Worm (Caenorhabditis elegans) whole organism, L2 larva: ENCODE measurements around the gene K06B4.4.

ENCODE experiments used
- C34F6.9 ChIP-seq: fragments of 150-350 bp; optimal IDR thresholded peaks from 2 replicates; lab custom pipeline; 2014; ENCODE audit warnings: missing biosample characterization, missing genetic modification characterization
- F13H6.1 ChIP-seq: sonication (generic microtip); optimal IDR thresholded peaks from 2 replicates; lab custom pipeline; 2016; ENCODE audit warnings: missing genetic modification characterization, missing compliant biosample characterization
- R02D3.7 ChIP-seq: fragments of 150-350 bp; optimal IDR thresholded peaks from 2 replicates; lab custom pipeline; 2014; ENCODE audit warnings: missing biosample characterization, missing genetic modification characterization
- Y55F3AM.14 ChIP-seq: fragments of 200-800 bp; sonication (Bioruptor generic); optimal IDR thresholded peaks from 2 replicates; lab custom pipeline; 2018; ENCODE audit warnings: mild to moderate bottlenecking, missing genetic modification characterization, missing compliant biosample characterization
- ZK546.5 ChIP-seq: sonication (generic microtip); optimal IDR thresholded peaks from 2 replicates; lab custom pipeline; 2017; ENCODE audit warnings: missing biosample characterization, missing genetic modification characterization
- alr-1 ChIP-seq: fragments of 150-350 bp; optimal IDR thresholded peaks from 2 replicates; lab custom pipeline; 2014; ENCODE audit warnings: missing biosample characterization, missing genetic modification characterization
- aly-2 ChIP-seq: fragments of 150-350 bp; optimal IDR thresholded peaks from 2 replicates; lab custom pipeline; 2014; ENCODE audit warnings: missing biosample characterization, missing genetic modification characterization
- ama-1 ChIP-seq: fragments of 150-350 bp; optimal IDR thresholded peaks from 2 replicates; lab custom pipeline; 2018; ENCODE audit warnings: inconsistent platforms
- blmp-1 ChIP-seq: sonication (generic microtip); optimal IDR thresholded peaks from 2 replicates; lab custom pipeline; 2017; ENCODE audit warnings: missing genetic modification characterization, mild to moderate bottlenecking, missing compliant biosample characterization, antibody characterized with exemption, moderate library complexity; ENCODE audit not compliant: insufficient read depth
- ceh-16 ChIP-seq: fragments of 150-350 bp; optimal IDR thresholded peaks from 2 replicates; lab custom pipeline; 2014; ENCODE audit warnings: missing biosample characterization, missing genetic modification characterization
- ceh-82 ChIP-seq: fragments of 150-350 bp; optimal IDR thresholded peaks from 2 replicates; lab custom pipeline; 2014; ENCODE audit warnings: missing biosample characterization, missing genetic modification characterization
- crh-2 ChIP-seq: sonication (generic microtip); optimal IDR thresholded peaks from 2 replicates; lab custom pipeline; 2017; ENCODE audit warnings: missing biosample characterization, missing genetic modification characterization
- dmd-4 ChIP-seq: sonication (generic microtip); optimal IDR thresholded peaks from 2 replicates; lab custom pipeline; 2017; ENCODE audit warnings: missing biosample characterization, missing genetic modification characterization
- egl-27 ChIP-seq: sonication (generic microtip); optimal IDR thresholded peaks from 3 replicates; lab custom pipeline; 2017; ENCODE audit warnings: missing biosample characterization, missing genetic modification reagents, missing genetic modification characterization
- elt-1 ChIP-seq: fragments of 150-350 bp; optimal IDR thresholded peaks from 2 replicates; lab custom pipeline; 2014; ENCODE audit warnings: missing biosample characterization, missing genetic modification characterization
- elt-3 ChIP-seq: sonication (generic microtip); optimal IDR thresholded peaks from 2 replicates; lab custom pipeline; 2017; ENCODE audit warnings: missing biosample characterization, missing genetic modification characterization
- fos-1 ChIP-seq: fragments of 150-350 bp; optimal IDR thresholded peaks from 2 replicates; lab custom pipeline; 2014; ENCODE audit warnings: missing biosample characterization, missing genetic modification characterization
- gmeb-1 ChIP-seq: fragments of 150-350 bp; optimal IDR thresholded peaks from 2 replicates; lab custom pipeline; 2014; ENCODE audit warnings: missing biosample characterization, missing genetic modification characterization
- lin-11 ChIP-seq: fragments of 150-350 bp; sonication (generic microtip); optimal IDR thresholded peaks from 2 replicates; lab custom pipeline; 2014; ENCODE audit warnings: missing biosample characterization, missing genetic modification characterization, inconsistent platforms, mixed read lengths
- lin-13 ChIP-seq: fragments of 150-350 bp; optimal IDR thresholded peaks from 2 replicates; lab custom pipeline; 2014; ENCODE audit warnings: missing biosample characterization, missing genetic modification reagents, missing genetic modification characterization
- lin-39 ChIP-seq: fragments of 150-350 bp; optimal IDR thresholded peaks from 2 replicates; lab custom pipeline; 2014; ENCODE audit warnings: missing biosample characterization, missing genetic modification reagents, missing genetic modification characterization
- lsy-2 ChIP-seq, 2 experiments: fragments of 150-350 bp in 1 of 2; sonication (generic microtip) in 1 of 2; optimal IDR thresholded peaks; 2 replicates each; lab custom pipeline; 2014 to 2017; ENCODE audit warnings: missing biosample characterization in 2 of 2, missing genetic modification characterization in 2 of 2
- mab-5 ChIP-seq: fragments of 150-350 bp; optimal IDR thresholded peaks from 2 replicates; lab custom pipeline; 2014; ENCODE audit warnings: missing biosample characterization, missing genetic modification characterization
- mbf-1 ChIP-seq: sonication (generic microtip); optimal IDR thresholded peaks from 2 replicates; lab custom pipeline; 2017; ENCODE audit warnings: missing biosample characterization, missing genetic modification characterization
- mdl-1 ChIP-seq, 2 experiments: fragments of 150-350 bp in 1 of 2; sonication (generic microtip) in 1 of 2; optimal IDR thresholded peaks; 2 replicates each; lab custom pipeline; 2017; ENCODE audit warnings: missing biosample characterization in 2 of 2, missing genetic modification characterization in 2 of 2
- nhr-10 ChIP-seq: sonication (generic microtip); optimal IDR thresholded peaks from 2 replicates; lab custom pipeline; 2017; ENCODE audit warnings: missing biosample characterization, missing genetic modification characterization
- nhr-11 ChIP-seq: fragments of 150-350 bp; optimal IDR thresholded peaks from 2 replicates; lab custom pipeline; 2014; ENCODE audit warnings: missing biosample characterization, missing genetic modification characterization
- nhr-12 ChIP-seq: fragments of 150-350 bp; optimal IDR thresholded peaks from 2 replicates; lab custom pipeline; 2014; ENCODE audit warnings: missing biosample characterization, missing genetic modification characterization
- nhr-129 ChIP-seq: fragments of 150-350 bp; optimal IDR thresholded peaks from 2 replicates; lab custom pipeline; 2014; ENCODE audit warnings: missing biosample characterization, missing genetic modification characterization
- nhr-21 ChIP-seq: fragments of 150-350 bp; optimal IDR thresholded peaks from 2 replicates; lab custom pipeline; 2014; ENCODE audit warnings: missing biosample characterization, missing genetic modification characterization
- nhr-23 ChIP-seq: fragments of 150-350 bp; optimal IDR thresholded peaks from 2 replicates; lab custom pipeline; 2014; ENCODE audit warnings: missing biosample characterization, missing genetic modification reagents, missing genetic modification characterization
- nhr-237 ChIP-seq: fragments of 150-350 bp; optimal IDR thresholded peaks from 2 replicates; lab custom pipeline; 2014; ENCODE audit warnings: missing biosample characterization, missing genetic modification characterization
- nhr-25 ChIP-seq: fragments of 150-350 bp; sonication (generic microtip); optimal IDR thresholded peaks from 3 replicates; lab custom pipeline; 2014; ENCODE audit warnings: missing biosample characterization, missing genetic modification characterization
- nhr-6 ChIP-seq: fragments of 150-350 bp; optimal IDR thresholded peaks from 2 replicates; lab custom pipeline; 2014; ENCODE audit warnings: missing biosample characterization, missing genetic modification characterization
- nhr-77 ChIP-seq: fragments of 150-350 bp; optimal IDR thresholded peaks from 2 replicates; lab custom pipeline; 2014; ENCODE audit warnings: missing biosample characterization, missing genetic modification characterization
- peb-1 ChIP-seq: fragments of 150-350 bp; optimal IDR thresholded peaks from 2 replicates; lab custom pipeline; 2014; ENCODE audit warnings: missing biosample characterization, missing genetic modification characterization
- sem-4 ChIP-seq: fragments of 150-350 bp; optimal IDR thresholded peaks from 2 replicates; lab custom pipeline; 2014; ENCODE audit warnings: missing biosample characterization, missing genetic modification reagents, missing genetic modification characterization
- skn-1 ChIP-seq: sonication (generic microtip); optimal IDR thresholded peaks from 2 replicates; lab custom pipeline; 2017; ENCODE audit warnings: missing biosample characterization, missing genetic modification characterization
- sma-3 ChIP-seq: sonication (generic microtip); optimal IDR thresholded peaks from 2 replicates; lab custom pipeline; 2016; ENCODE audit warnings: missing genetic modification reagents, missing genetic modification characterization, missing compliant biosample characterization
- sma-9 ChIP-seq, 2 experiments: fragments of 150-350 bp in 1 of 2; sonication (generic microtip) in 1 of 2; optimal IDR thresholded peaks; 2 replicates each; lab custom pipeline; 2014 to 2016; ENCODE audit warnings: missing genetic modification characterization in 2 of 2, mild to moderate bottlenecking in 1 of 2, missing biosample characterization in 1 of 2, missing compliant biosample characterization in 1 of 2, missing genetic modification reagents in 1 of 2, moderate library complexity in 1 of 2
- snpc-4 ChIP-seq: fragments of 150-350 bp; optimal IDR thresholded peaks from 2 replicates; lab custom pipeline; 2014; ENCODE audit warnings: missing biosample characterization, missing genetic modification characterization
- unc-39 ChIP-seq: fragments of 150-350 bp; optimal IDR thresholded peaks from 2 replicates; lab custom pipeline; 2014; ENCODE audit warnings: missing biosample characterization, missing genetic modification characterization
- unc-55 ChIP-seq: fragments of 150-350 bp; sonication (generic microtip); optimal IDR thresholded peaks from 3 replicates; lab custom pipeline; 2014; ENCODE audit warnings: missing biosample characterization, missing genetic modification reagents, missing genetic modification characterization
- unc-62 ChIP-seq: fragments of 150-350 bp; optimal IDR thresholded peaks from 2 replicates; lab custom pipeline; 2014; ENCODE audit warnings: missing biosample characterization, missing genetic modification reagents, missing genetic modification characterization
- zag-1 ChIP-seq: fragments of 150-350 bp; optimal IDR thresholded peaks from 2 replicates; lab custom pipeline; 2014; ENCODE audit warnings: missing biosample characterization, missing genetic modification characterization
- ztf-1 ChIP-seq: fragments of 200-800 bp; sonication (Bioruptor generic); conservative IDR thresholded peaks from 2 replicates; pipeline ENCODE4 v1.3.6; 2022; ENCODE audit warnings: missing genetic modification characterization, missing compliant biosample characterization
- ztf-11 ChIP-seq: sonication (generic microtip); optimal IDR thresholded peaks from 2 replicates; lab custom pipeline; 2017; ENCODE audit warnings: missing biosample characterization, missing genetic modification characterization
- ztf-4 ChIP-seq: fragments of 150-350 bp; optimal IDR thresholded peaks from 2 replicates; lab custom pipeline; 2014; ENCODE audit warnings: missing biosample characterization, missing genetic modification characterization

Gene K06B4.4

DNA sequence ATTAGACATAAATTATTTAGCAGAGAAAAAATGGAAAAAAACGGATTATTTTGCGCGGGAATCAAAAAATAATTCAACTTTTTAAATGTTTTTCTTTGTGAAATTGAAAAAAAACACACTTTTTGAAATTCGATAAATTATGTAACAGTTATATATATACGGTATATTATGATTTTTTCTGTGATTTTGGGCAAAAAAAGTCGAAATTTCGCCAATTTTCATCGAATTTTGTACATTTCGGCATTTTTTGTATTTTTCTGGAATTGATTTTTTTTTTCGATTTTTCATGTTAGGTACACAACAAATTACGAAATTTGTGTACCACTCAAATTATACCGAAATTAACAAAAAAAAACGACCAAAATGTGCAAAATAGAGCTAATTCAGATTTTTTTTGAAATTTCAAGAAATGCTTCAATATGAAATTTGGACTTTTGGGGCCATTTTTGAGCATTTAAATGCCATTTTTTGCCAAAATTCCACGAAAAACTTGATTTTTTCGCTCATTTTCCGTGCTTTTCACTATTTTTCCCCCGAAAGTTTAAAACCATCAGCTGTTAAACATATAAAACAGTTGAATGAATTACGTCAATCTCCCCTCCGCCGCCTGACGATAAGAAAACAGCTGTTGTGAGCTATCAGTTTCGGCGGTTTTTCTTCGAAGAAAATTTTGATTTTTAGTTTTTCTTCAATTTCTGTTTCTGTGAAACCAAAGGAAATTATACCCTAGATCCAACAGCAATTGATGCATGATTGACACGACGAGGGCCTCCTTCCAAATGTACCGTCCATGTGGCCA lies 10.5 kb upstream of the K06B4.4 start:
- no peak for TF ChIP-seq C34F6.9 (tag; lab: Kevin White, UChicago)
- peak; percentile 11 for TF ChIP-seq F13H6.1 (tag; lab: Kevin White, UChicago)
- no peak for TF ChIP-seq ztf-11 (tag; lab: Kevin White, UChicago)
- no peak for TF ChIP-seq ama-1 (lab: Kevin White, UChicago)
- TF ChIP-seq skn-1 (tag; lab: Kevin White, UChicago) = no peak
- no peak for TF ChIP-seq elt-1 (tag; lab: Kevin White, UChicago)
- TF ChIP-seq lin-11 (tag; lab: Kevin White, UChicago) = no peak

- TF ChIP-seq snpc-4 (tag; lab: Kevin White, UChicago) = no peak
- TF ChIP-seq nhr-10 (tag; lab: Kevin White, UChicago) = no peak
- TF ChIP-seq mab-5 (tag; lab: Kevin White, UChicago) = no peak
- TF ChIP-seq zag-1 (tag; lab: Kevin White, UChicago) = no peak
- TF ChIP-seq nhr-25 (tag; lab: Kevin White, UChicago) = peak; percentile 96
- no peak for TF ChIP-seq unc-62 (GFP tag; lab: Kevin White, UChicago)
- TF ChIP-seq elt-3 (tag; lab: Kevin White, UChicago) = no peak
- no peak for TF ChIP-seq nhr-237 (tag; lab: Kevin White, UChicago)
- TF ChIP-seq lin-39 (tag; lab: Kevin White, UChicago) = no peak
- TF ChIP-seq aly-2 (tag; lab: Kevin White, UChicago) = no peak
- no peak for TF ChIP-seq lsy-2 (tag; optimal IDR thresholded peaks at IDR 0.05; lab: Kevin White, UChicago)
- TF ChIP-seq sma-9 (GFP tag; optimal IDR thresholded peaks at IDR 0.05; lab: Kevin White, UChicago) = peak; percentile 73
- no peak for TF ChIP-seq sma-9 (tag; optimal IDR thresholded peaks at IDR 0.05; lab: Kevin White, UChicago)
- TF ChIP-seq ZK546.5 (tag; lab: Kevin White, UChicago) = no peak
- no peak for TF ChIP-seq lin-13 (GFP tag; lab: Kevin White, UChicago)
- no peak for TF ChIP-seq C34F6.9 (tag; lab: Kevin White, UChicago)
- TF ChIP-seq nhr-77 (tag; lab: Kevin White, UChicago) = no peak
- TF ChIP-seq dmd-4 = no peak
- no peak for TF ChIP-seq R02D3.7 (tag; lab: Kevin White, UChicago)
- no peak for TF ChIP-seq mdl-1 (tag; optimal IDR thresholded peaks at IDR 0.05; lab: Kevin White, UChicago)
- no peak for TF ChIP-seq unc-39 (tag; lab: Kevin White, UChicago)
- no peak for TF ChIP-seq lin-11 (tag; lab: Kevin White, UChicago)
- peak; percentile 17 for TF ChIP-seq nhr-6 (tag; lab: Kevin White, UChicago)
- no peak for TF ChIP-seq ama-1 (lab: Kevin White, UChicago)
- peak; percentile 32 for TF ChIP-seq sma-3 (GFP tag; lab: Kevin White, UChicago)
- no peak for TF ChIP-seq nhr-21
- no peak for TF ChIP-seq nhr-129 (tag; lab: Kevin White, UChicago)
- TF ChIP-seq nhr-11 = no peak
- TF ChIP-seq nhr-12 (tag; lab: Kevin White, UChicago) = no peak
- TF ChIP-seq peb-1 (tag; lab: Kevin White, UChicago) = peak; percentile 8
- TF ChIP-seq sem-4 = peak; percentile 43
- TF ChIP-seq skn-1 (tag; lab: Kevin White, UChicago) = no peak
- no peak for TF ChIP-seq ztf-1 (GFP tag; lab: Robert Waterston, UW)
- TF ChIP-seq crh-2 (tag; lab: Kevin White, UChicago) = no peak
- peak; percentile 77 for TF ChIP-seq blmp-1
- TF ChIP-seq elt-1 (tag; lab: Kevin White, UChicago) = peak; percentile 98
- no peak for TF ChIP-seq ceh-82 (tag; lab: Kevin White, UChicago)
- TF ChIP-seq nhr-23 (tag; lab: Kevin White, UChicago) = peak; percentile 92
- TF ChIP-seq ceh-16 = peak; percentile 75
- no peak for TF ChIP-seq alr-1 (tag; lab: Kevin White, UChicago)
- peak; percentile 19 for TF ChIP-seq egl-27 (tag; lab: Kevin White, UChicago)
- no peak for TF ChIP-seq ztf-4 (tag; lab: Kevin White, UChicago)
- no peak for TF ChIP-seq Y55F3AM.14 (GFP tag; lab: Kevin White, UChicago)
- TF ChIP-seq gmeb-1 (tag; lab: Kevin White, UChicago) = no peak
- no peak for TF ChIP-seq fos-1 (tag; lab: Kevin White, UChicago)
- TF ChIP-seq mbf-1 (tag; lab: Kevin White, UChicago) = no peak
- no peak for TF ChIP-seq ztf-11 (tag; lab: Kevin White, UChicago)
- TF ChIP-seq F13H6.1 (tag; lab: Kevin White, UChicago) = no peak
- no peak for TF ChIP-seq unc-55
These were observed 8.0 kb upstream of the K06B4.4 start for ce11 chrV:15661003-15661402.
